Comparison of ENCODE assay signal across 3 fruit fly cellular contexts in genomic region chrX:1577120-1577519, dm6.
TF ChIP-seq lines count a peak whose summit lies in the region.

No protein-coding gene starts in this region.

- TF ChIP-seq CTCF in whole organism, embryonic (GFP tag; optimal IDR thresholded peaks at IDR 0.05; lab: Kevin White, UChicago): no peak

TF ChIP-seq in whole organism, embryonic, 481 proteins besides CTCF, POLR2A, EP300 and RAD21:
- no peak for TF ChIP-seq CG13775 (GFP tag; optimal IDR thresholded peaks at IDR 0.05; lab: Kevin White, UChicago)
- TF ChIP-seq lbe (GFP tag; optimal IDR thresholded peaks at IDR 0.05; lab: Kevin White, UChicago): peak; percentile 45
- peak; percentile 29 for TF ChIP-seq corto (GFP tag; optimal IDR thresholded peaks at IDR 0.05; lab: Kevin White, UChicago)

TF ChIP-seq in whole organism, prepupa, 60 proteins besides CTCF, POLR2A, EP300 and RAD21:
- TF ChIP-seq vri (GFP tag; optimal IDR thresholded peaks at IDR 0.05; lab: Kevin White, UChicago) (peak; percentile 59), Eip93F (GFP tag; optimal IDR thresholded peaks at IDR 0.05; lab: Kevin White, UChicago) (no peak), CG6854 (GFP tag; optimal IDR thresholded peaks at IDR 0.05; lab: Kevin White, UChicago) (peak; percentile 6), Eip78C (GFP tag; lab: Kevin White, UChicago) (peak; percentile 0), CG3032 (tag; optimal IDR thresholded peaks at IDR 0.05; lab: Kevin White, UChicago) (no peak), CG10669 (GFP tag; optimal IDR thresholded peaks at IDR 0.05; lab: Kevin White, UChicago) (no peak)

TF ChIP-seq in whole organism, wandering third instar larva, 38 proteins besides CTCF, POLR2A, EP300 and RAD21:
- peak; percentile 36 for TF ChIP-seq Hnf4 (GFP tag; optimal IDR thresholded peaks at IDR 0.05; lab: Kevin White, UChicago)
- TF ChIP-seq tai (GFP tag; optimal IDR thresholded peaks at IDR 0.05; lab: Kevin White, UChicago): no peak
- TF ChIP-seq woc (GFP tag; optimal IDR thresholded peaks at IDR 0.05; lab: Kevin White, UChicago): no peak
- TF ChIP-seq OdsH (GFP tag; optimal IDR thresholded peaks at IDR 0.05; lab: Kevin White, UChicago): peak; percentile 9
- peak; percentile 6 for TF ChIP-seq sage (GFP tag; optimal IDR thresholded peaks at IDR 0.05; lab: Kevin White, UChicago)
- no peak for TF ChIP-seq sv (GFP tag; optimal IDR thresholded peaks at IDR 0.05; lab: Kevin White, UChicago)
- peak; percentile 47 for TF ChIP-seq Sp1 (GFP tag; optimal IDR thresholded peaks at IDR 0.05; lab: Kevin White, UChicago)
- no peak for TF ChIP-seq lola (GFP tag; optimal IDR thresholded peaks at IDR 0.05; lab: Kevin White, UChicago)
- no peak for TF ChIP-seq usp (GFP tag; optimal IDR thresholded peaks at IDR 0.05; lab: Kevin White, UChicago)
- no peak for TF ChIP-seq N (GFP tag; optimal IDR thresholded peaks at IDR 0.05; lab: Kevin White, UChicago)
- peak; percentile 71 for TF ChIP-seq br (GFP tag; optimal IDR thresholded peaks at IDR 0.05; lab: Kevin White, UChicago)
- TF ChIP-seq Hr83 (GFP tag; optimal IDR thresholded peaks at IDR 0.05; lab: Kevin White, UChicago; ENCODE audit: poor library complexity, severe bottlenecking): peak; percentile 7
- TF ChIP-seq Myc (optimal IDR thresholded peaks at IDR 0.05; lab: Kevin White, UChicago): no peak
- no peak for TF ChIP-seq h (GFP tag; optimal IDR thresholded peaks at IDR 0.05; lab: Kevin White, UChicago)
- TF ChIP-seq Rel (GFP tag; optimal IDR thresholded peaks at IDR 0.05; lab: Kevin White, UChicago): peak; percentile 27
- peak; percentile 66 for TF ChIP-seq Rel (tag; optimal IDR thresholded peaks at IDR 0.05; lab: Kevin White, UChicago)
- TF ChIP-seq HLH106 (tag; optimal IDR thresholded peaks at IDR 0.05; lab: Kevin White, UChicago): no peak
- TF ChIP-seq Dfd (GFP tag; optimal IDR thresholded peaks at IDR 0.05; lab: Kevin White, UChicago): no peak
- TF ChIP-seq CG9705 (GFP tag; optimal IDR thresholded peaks at IDR 0.05; lab: Kevin White, UChicago): no peak
- TF ChIP-seq psq (GFP tag; optimal IDR thresholded peaks at IDR 0.05; lab: Kevin White, UChicago): peak; percentile 67
- peak; percentile 34 for TF ChIP-seq rgr (GFP tag; optimal IDR thresholded peaks at IDR 0.05; lab: Kevin White, UChicago)
- no peak for TF ChIP-seq Abd-B (GFP tag; optimal IDR thresholded peaks at IDR 0.05; lab: Kevin White, UChicago)
- no peak for TF ChIP-seq dl (GFP tag; optimal IDR thresholded peaks at IDR 0.05; lab: Kevin White, UChicago; ENCODE audit: insufficient read depth in 1 of 2, partially characterized antibody in 2 of 2)
- TF ChIP-seq pan (optimal IDR thresholded peaks at IDR 0.05; lab: Kevin White, UChicago): no peak
- peak; percentile 35 for TF ChIP-seq Dif (GFP tag; optimal IDR thresholded peaks at IDR 0.05; lab: Kevin White, UChicago; ENCODE audit: partially characterized antibody)
- no peak for TF ChIP-seq dsf (GFP tag; optimal IDR thresholded peaks at IDR 0.05; lab: Kevin White, UChicago; ENCODE audit: borderline replicate concordance)
- no peak for TF ChIP-seq fru (GFP tag; optimal IDR thresholded peaks at IDR 0.05; lab: Kevin White, UChicago)
- no peak for TF ChIP-seq ey (GFP tag; optimal IDR thresholded peaks at IDR 0.05; lab: Kevin White, UChicago)
- no peak for TF ChIP-seq foxo (GFP tag; optimal IDR thresholded peaks at IDR 0.05; lab: Kevin White, UChicago)
- TF ChIP-seq brk (GFP tag; optimal IDR thresholded peaks at IDR 0.05; lab: Kevin White, UChicago): peak; percentile 55
- no peak for TF ChIP-seq CG32264 (GFP tag; optimal IDR thresholded peaks at IDR 0.05; lab: Kevin White, UChicago)
- TF ChIP-seq CrebA (GFP tag; optimal IDR thresholded peaks at IDR 0.05; lab: Kevin White, UChicago; ENCODE audit: borderline replicate concordance): peak; percentile 71
- no peak for TF ChIP-seq dmrt93B (GFP tag; optimal IDR thresholded peaks at IDR 0.05; lab: Kevin White, UChicago)
- TF ChIP-seq Mio (GFP tag; optimal IDR thresholded peaks at IDR 0.05; lab: Kevin White, UChicago): no peak
- TF ChIP-seq jim (GFP tag; optimal IDR thresholded peaks at IDR 0.05; lab: Kevin White, UChicago): peak; percentile 32
- TF ChIP-seq Jra (GFP tag; optimal IDR thresholded peaks at IDR 0.05; lab: Kevin White, UChicago): peak; percentile 54
- no peak for TF ChIP-seq Vsx2 (GFP tag; optimal IDR thresholded peaks at IDR 0.05; lab: Kevin White, UChicago; ENCODE audit: partially characterized antibody)

Comparison
In these comparisons a context has a peak if more than half of its experiments do, and no peak if none do; other contexts are left out.
1. Of the 7 proteins assayed by ChIP-seq in both whole organism, embryonic and whole organism, prepupa: peak only in whole organism, embryonic: none; only in whole organism, prepupa: CG6854; in both: none; in neither: 6.